Worm (Caenorhabditis elegans): ENCODE results near the gene ZK262.20.

- TF ChIP-seq him-1 (tag; optimal IDR thresholded peaks at IDR 0.05) (no peak), dao-5 (tag; optimal IDR thresholded peaks at IDR 0.05) (no peak)
Observed at ce11 chrV:18425544-18425943, 9.3 kb downstream of the ZK262.20 start, which contains the start of gene ZK262.19.

All from whole organism, L4/young adult.